Fruit fly (Drosophila melanogaster): Measurements from ENCODE around the gene CG8679.

CG8679 gene

DNA sequence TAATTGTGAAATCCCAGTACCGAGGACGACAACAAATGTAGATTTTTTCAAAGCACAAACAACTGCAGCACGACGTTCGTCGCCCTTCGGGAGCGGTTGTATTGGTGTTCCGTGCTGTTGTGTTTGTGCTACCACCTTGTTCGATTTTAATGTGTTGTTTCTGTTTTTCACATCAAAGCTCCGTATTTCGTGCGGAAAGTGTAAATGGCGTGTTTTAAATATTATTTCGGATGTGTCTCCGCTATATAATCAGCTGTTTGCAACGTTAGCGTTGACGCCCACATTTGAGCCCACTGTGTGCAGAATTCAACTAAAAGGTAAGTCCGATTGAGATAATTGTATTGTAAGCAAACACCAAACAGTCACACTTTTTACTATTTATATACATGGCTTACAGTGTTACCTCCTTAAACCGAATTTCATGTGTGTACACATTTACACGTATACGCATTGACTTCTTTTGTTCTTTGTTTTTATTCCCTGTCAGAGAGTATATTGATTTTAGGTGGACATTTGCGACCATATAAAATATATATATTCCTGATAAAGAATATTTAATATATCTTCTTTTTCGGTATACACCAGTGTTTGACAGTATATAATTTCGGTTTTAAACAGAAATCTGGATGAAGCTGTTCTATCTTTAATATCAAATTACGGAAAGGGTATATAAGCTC lies 45.3 kb upstream of the CG8679 start (continued):
- no peak for TF ChIP-seq sim (GFP tag; IDR thresholded peaks at IDR 0.05)
- peak; percentile 25 for TF ChIP-seq lab (GFP tag; optimal IDR thresholded peaks at IDR 0.05)
- 0 out of 2 replicates have a peak, but pooled peaks have one; percentile 7 for TF ChIP-seq Scr (GFP tag; IDR thresholded peaks at IDR 0.05; ENCODE audit: partially characterized antibody)
- TF ChIP-seq sens-2 (GFP tag; IDR thresholded peaks at IDR 0.05), result no peak
- TF ChIP-seq CG8290 (GFP tag; optimal IDR thresholded peaks at IDR 0.05), result no peak
- peak; percentile 14 to 20 for TF ChIP-seq CG8290 (tag; optimal IDR thresholded peaks at IDR 0.05)
- peak; percentile 2 for TF ChIP-seq HmgZ (tag; optimal IDR thresholded peaks at IDR 0.05)
- no peak for TF ChIP-seq ci (GFP tag; IDR thresholded peaks at IDR 0.05)
- no peak for TF ChIP-seq MTF-1 (GFP tag; optimal IDR thresholded peaks at IDR 0.05; ENCODE audit: borderline replicate concordance)
- TF ChIP-seq Rfx (GFP tag; IDR thresholded peaks at IDR 0.05), result no peak
- TF ChIP-seq dan (GFP tag; IDR thresholded peaks at IDR 0.05), result no peak
- no peak for TF ChIP-seq gcm2 (GFP tag; optimal IDR thresholded peaks at IDR 0.05)
- TF ChIP-seq croc (GFP tag; conservative IDR thresholded peaks at IDR 0.05), result no peak
- peak; percentile 6 for TF ChIP-seq Hr3 (GFP tag; optimal IDR thresholded peaks at IDR 0.05)
- TF ChIP-seq CG1024 (GFP tag; IDR thresholded peaks at IDR 0.05), result peak; percentile 30; the same call in 1 of the 2 replicates
- TF ChIP-seq gsb-n (tag; optimal IDR thresholded peaks at IDR 0.05), result peak; percentile 47
- TF ChIP-seq CG42726 (GFP tag; IDR thresholded peaks at IDR 0.05; ENCODE audit: partially characterized antibody), result no peak
- peak; percentile 39 for TF ChIP-seq Meics (GFP tag; optimal IDR thresholded peaks at IDR 0.05)
- TF ChIP-seq Fer2 (tag; optimal IDR thresholded peaks at IDR 0.05), result no peak
- no peak for TF ChIP-seq usp (GFP tag; optimal IDR thresholded peaks at IDR 0.05)
- TF ChIP-seq NC2β (GFP tag; optimal IDR thresholded peaks at IDR 0.05), result no peak
- no peak for TF ChIP-seq Doc3 (GFP tag; IDR thresholded peaks at IDR 0.05; ENCODE audit: partially characterized antibody)
- TF ChIP-seq CG11695 (GFP tag; IDR thresholded peaks at IDR 0.05), result no peak
- TF ChIP-seq CG11456 (GFP tag; IDR thresholded peaks at IDR 0.05), result no peak
- TF ChIP-seq pita (GFP tag; optimal IDR thresholded peaks at IDR 0.05), result no peak
- TF ChIP-seq CG4820 (GFP tag; optimal IDR thresholded peaks at IDR 0.05), result no peak
- peak; percentile 23 for TF ChIP-seq chn (GFP tag; optimal IDR thresholded peaks at IDR 0.05)
- TF ChIP-seq Sox102F (GFP tag; optimal IDR thresholded peaks at IDR 0.05), result peak; percentile 51
- no peak for TF ChIP-seq zfh1 (GFP tag; IDR thresholded peaks at IDR 0.05)
- TF ChIP-seq nerfin-1 (tag; optimal IDR thresholded peaks at IDR 0.05), result no peak
- TF ChIP-seq odd (GFP tag; optimal IDR thresholded peaks at IDR 0.05), result peak; percentile 24
- TF ChIP-seq hbn (GFP tag; IDR thresholded peaks at IDR 0.05; ENCODE audit: partially characterized antibody), result no peak
- TF ChIP-seq CG7786 (GFP tag; optimal IDR thresholded peaks at IDR 0.05), result no peak
- no peak for TF ChIP-seq C15 (GFP tag; IDR thresholded peaks at IDR 0.05)
- peak; percentile 36 for TF ChIP-seq az2 (GFP tag; optimal IDR thresholded peaks at IDR 0.05)
- TF ChIP-seq hb (GFP tag; IDR thresholded peaks at IDR 0.05; ENCODE audit: partially characterized antibody), result no peak
- TF ChIP-seq amos (GFP tag; IDR thresholded peaks at IDR 0.05; ENCODE audit: partially characterized antibody), result no peak
- peak; percentile 38 for TF ChIP-seq CG2875 (GFP tag; optimal IDR thresholded peaks at IDR 0.05)
- no peak for TF ChIP-seq esg (GFP tag; conservative IDR thresholded peaks at IDR 0.05)
- TF ChIP-seq CG18764 (GFP tag; optimal IDR thresholded peaks at IDR 0.05), result no peak
- no peak for TF ChIP-seq Bdp1 (GFP tag; optimal IDR thresholded peaks at IDR 0.05)
- no peak for TF ChIP-seq Stat92E (GFP tag; optimal IDR thresholded peaks at IDR 0.05)
- no peak for TF ChIP-seq CG33213 (GFP tag; optimal IDR thresholded peaks at IDR 0.05)
- TF ChIP-seq aop (GFP tag; IDR thresholded peaks at IDR 0.05), result no peak
- TF ChIP-seq Ada2b (GFP tag; IDR thresholded peaks at IDR 0.05), result no peak; the same call in 1 of the 2 replicates
- no peak for TF ChIP-seq CG34376 (GFP tag; optimal IDR thresholded peaks at IDR 0.05)
- TF ChIP-seq cas (GFP tag; IDR thresholded peaks at IDR 0.05), result no peak
- no peak for TF ChIP-seq Hr78 (GFP tag; optimal IDR thresholded peaks at IDR 0.05)
- TF ChIP-seq CG12071 (GFP tag; optimal IDR thresholded peaks at IDR 0.05), result no peak
- TF ChIP-seq fd3F (GFP tag; optimal IDR thresholded peaks at IDR 0.05), result peak; percentile 3

Measured in whole organism, embryonic.